Worm (Caenorhabditis elegans): Measurements from ENCODE around the gene ZK593.3.

DNA sequence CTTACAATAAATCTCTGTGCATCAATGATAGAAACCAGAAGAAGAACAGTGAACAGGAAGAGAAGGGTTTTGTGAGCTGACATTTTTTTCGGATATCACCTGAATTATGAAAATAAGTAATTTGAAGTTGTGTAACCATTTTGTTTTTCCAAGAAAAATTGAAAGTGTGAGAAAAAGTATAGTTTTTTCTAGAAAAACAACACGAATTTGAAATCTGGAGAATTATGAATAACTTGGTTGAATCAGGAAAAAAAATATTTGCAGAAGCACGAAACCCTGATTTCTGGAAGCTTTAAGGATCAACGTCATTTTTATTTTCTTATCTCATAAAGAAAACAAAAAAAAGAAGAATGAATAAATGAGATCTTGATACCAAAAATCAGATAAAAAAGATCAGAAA lies 41.0 kb upstream of the ZK593.3 start, which contains the start of gene F13E9.12:
- TF ChIP-seq nhr-12 (tag; optimal IDR thresholded peaks at IDR 0.05) (no peak), lin-39 (tag; optimal IDR thresholded peaks at IDR 0.05) (no peak), fkh-10 (GFP tag; optimal IDR thresholded peaks at IDR 0.05) (no peak), ceh-82 (tag; optimal IDR thresholded peaks at IDR 0.05) (no peak), aly-2 (tag; optimal IDR thresholded peaks at IDR 0.05) (no peak), ztf-11 (tag; optimal IDR thresholded peaks at IDR 0.05) (no peak), elt-2 (tag; optimal IDR thresholded peaks at IDR 0.05) (no peak), unc-62 (GFP tag; optimal IDR thresholded peaks at IDR 0.05) (no peak), ama-1 (optimal IDR thresholded peaks at IDR 0.05) (no peak), nhr-11 (tag; optimal IDR thresholded peaks at IDR 0.05) (no peak), jun-1 (tag; optimal IDR thresholded peaks at IDR 0.05) (no peak), zag-1 (tag; optimal IDR thresholded peaks at IDR 0.05) (no peak), snpc-4 (tag; optimal IDR thresholded peaks at IDR 0.05) (no peak), skn-1 (tag; optimal IDR thresholded peaks at IDR 0.05) (no peak)
